Worm (Caenorhabditis elegans): ENCODE data around the gene egas-2.

- no peak for TF ChIP-seq flt-1 (GFP tag; IDR thresholded peaks at IDR 0.05)
- TF ChIP-seq med-1 (GFP tag; optimal IDR thresholded peaks at IDR 0.05; ENCODE audit: insufficient read depth), result no peak
- TF ChIP-seq tab-1 (GFP tag; IDR thresholded peaks at IDR 0.05), result no peak
These were observed 39.5 kb downstream of the egas-2 start, which contains the start of the genes ubc-19 and Y69H2.7 for ce11 chrV:18689681-18690080.
